Fruit fly (Drosophila melanogaster) Kc167 (cell line): ENCODE measurements around the gene obe.

Source experiments
- Myc ChIP-seq: fragments of >200 bp; optimal IDR thresholded peaks from 2 replicates; lab custom pipeline; 2017; ENCODE audit warnings: missing external identifiers
- Sin3A ChIP-seq: fragments of >200 bp; optimal IDR thresholded peaks from 2 replicates; lab custom pipeline; 2018; ENCODE audit warnings: missing external identifiers
- h ChIP-seq: fragments of >200 bp; optimal IDR thresholded peaks from 3 replicates; lab custom pipeline; 2018; ENCODE audit warnings: missing external identifiers
- insv ChIP-seq: fragments of >200 bp; optimal IDR thresholded peaks from 3 replicates; lab custom pipeline; 2018; ENCODE audit warnings: missing external identifiers
- psq ChIP-seq: fragments of >200 bp; optimal IDR thresholded peaks from 2 replicates; lab custom pipeline; 2017; ENCODE audit warnings: missing external identifiers
- ttk ChIP-seq: sonication (Bioruptor generic); optimal IDR thresholded peaks from 2 replicates; lab custom pipeline; 2017; ENCODE audit warnings: missing external identifiers

The obe gene

dm6 chr3R:15507760-15508159 lies 21.9 kb downstream of the obe start:
- TF ChIP-seq insv (no peak), Myc (lab: Kevin White, UChicago) (no peak), Sin3A (no peak), psq (lab: Kevin White, UChicago) (no peak), h (lab: Kevin White, UChicago) (no peak), ttk (lab: Kevin White, UChicago) (no peak)

dm6 chr3R:15508631-15509030 lies 22.8 kb downstream of the obe start, which contains the start of gene CG44014:
Gene CG44014, minus strand, starts transcription at chr3R:15508886.
- TF ChIP-seq psq (lab: Kevin White, UChicago) (no peak), Sin3A (no peak), Myc (lab: Kevin White, UChicago) (no peak), insv (no peak), h (lab: Kevin White, UChicago) (no peak), ttk (lab: Kevin White, UChicago) (no peak)

dm6 chr3R:15509817-15510216 lies 24.0 kb downstream of the obe start, which contains the start of gene CG44013:
Gene CG44013, minus strand, starts transcription at chr3R:15509917.
- TF ChIP-seq insv (no peak), Sin3A (no peak), psq (lab: Kevin White, UChicago) (no peak)

- TF ChIP-seq insv (no peak), h (lab: Kevin White, UChicago) (no peak), ttk (lab: Kevin White, UChicago) (no peak), Myc (lab: Kevin White, UChicago) (no peak), psq (lab: Kevin White, UChicago) (no peak), Sin3A (no peak)
These were observed 26.4 kb downstream of the obe start for dm6 chr3R:15512249-15512648.

- TF ChIP-seq psq (lab: Kevin White, UChicago) (no peak), h (lab: Kevin White, UChicago) (no peak), Sin3A (no peak), insv (no peak), ttk (lab: Kevin White, UChicago) (no peak), Myc (lab: Kevin White, UChicago) (no peak)
These were observed 27.4 kb downstream of the obe start for dm6 chr3R:15513208-15513607.

dm6 chr3R:15517113-15517512 lies 31.3 kb downstream of the obe start:
- TF ChIP-seq insv (no peak), h (lab: Kevin White, UChicago) (no peak), ttk (lab: Kevin White, UChicago) (no peak), Myc (lab: Kevin White, UChicago) (no peak), psq (lab: Kevin White, UChicago) (no peak), Sin3A (no peak)

- TF ChIP-seq Myc (lab: Kevin White, UChicago) (no peak), insv (no peak), Sin3A (no peak), ttk (lab: Kevin White, UChicago) (no peak), h (lab: Kevin White, UChicago) (no peak), psq (lab: Kevin White, UChicago) (no peak)
These were observed 45.5 kb downstream of the obe start, which contains the start of gene CG31296 for dm6 chr3R:15531373-15531772. Gene CG31296, minus strand, starts transcription at chr3R:15531473.

- TF ChIP-seq Sin3A (no peak), ttk (lab: Kevin White, UChicago) (no peak), insv (no peak), Myc (lab: Kevin White, UChicago) (no peak), h (lab: Kevin White, UChicago) (no peak), psq (lab: Kevin White, UChicago) (no peak)
These were observed 51.3 kb downstream of the obe start, which contains the start of gene AOX1 for dm6 chr3R:15536918-15537716. Gene AOX1, minus strand, starts transcription at chr3R:15537292.

dm6 chr3R:15540932-15541331 lies 55.1 kb downstream of the obe start:
- TF ChIP-seq Sin3A (no peak), Myc (lab: Kevin White, UChicago) (no peak), insv (no peak), psq (lab: Kevin White, UChicago) (no peak), ttk (lab: Kevin White, UChicago) (no peak), h (lab: Kevin White, UChicago) (no peak)

dm6 chr3R:15542314-15542713 lies 56.5 kb downstream of the obe start, which contains the start of gene AOX2:
Gene AOX2, minus strand, starts transcription at chr3R:15542414.
- TF ChIP-seq psq (lab: Kevin White, UChicago), result no peak
- TF ChIP-seq ttk (lab: Kevin White, UChicago), result no peak
- TF ChIP-seq Sin3A, result no peak
- TF ChIP-seq Myc (lab: Kevin White, UChicago), result no peak
- TF ChIP-seq h (lab: Kevin White, UChicago), result no peak
- no peak for TF ChIP-seq insv
